Worm (Caenorhabditis elegans): ENCODE results near the gene W08A12.3.
A peak's percentile ranks its signal among the peaks of the same experiment; 100 is the strongest.

Gene W08A12.3

ce11 chrV:3703888-3704287 is 21.2 kb downstream of the W08A12.3 start (continued):
- TF ChIP-seq tlf-1 (GFP tag; optimal IDR thresholded peaks at IDR 0.05) (no peak), egrh-3 (GFP tag; IDR thresholded peaks at IDR 0.05) (peak; percentile 52; the same call in 1 of the 2 replicates), zfh-2 (GFP tag; conservative IDR thresholded peaks at IDR 0.05) (peak; percentile 81), rcor-1 (GFP tag; IDR thresholded peaks at IDR 0.05) (0 out of 2 replicates have a peak, but pooled peaks have one; percentile 27), tbp1 (GFP tag; optimal IDR thresholded peaks at IDR 0.05) (peak; percentile 14), bed-2 (GFP tag; IDR thresholded peaks at IDR 0.05) (no peak), sptf-2 (GFP tag; optimal IDR thresholded peaks at IDR 0.05) (no peak), pbrm-1 (GFP tag; IDR thresholded peaks at IDR 0.05) (peak; percentile 41; the same call in 1 of the 2 replicates), B0336.3 (GFP tag; IDR thresholded peaks at IDR 0.05) (peak; percentile 41; the same call in 1 of the 2 replicates), atf-7 (tag; optimal IDR thresholded peaks at IDR 0.05) (no peak), hmg-1.2 (GFP tag; IDR thresholded peaks at IDR 0.05) (peak; percentile 98), gei-17 (GFP tag; optimal IDR thresholded peaks at IDR 0.05) (peak; percentile 27), athp-1 (tag; optimal IDR thresholded peaks at IDR 0.05) (no peak), attf-3 (GFP tag; conservative IDR thresholded peaks at IDR 0.05) (0 out of 2 replicates have a peak, but pooled peaks have one; percentile 26), lin-54 (GFP tag; optimal IDR thresholded peaks at IDR 0.05) (peak; percentile 17), nhr-80 (tag; optimal IDR thresholded peaks at IDR 0.05) (peak; percentile 25), snpc-1.3 (tag; optimal IDR thresholded peaks at IDR 0.05; ENCODE audit: insufficient read depth) (no peak), attf-5 (GFP tag; optimal IDR thresholded peaks at IDR 0.05) (peak; percentile 40), lin-35 (GFP tag; optimal IDR thresholded peaks at IDR 0.05) (peak in 1 of 3 experiments; percentile 43), mxl-1 (tag; optimal IDR thresholded peaks at IDR 0.05) (no peak), mcd-1 (GFP tag; IDR thresholded peaks at IDR 0.05) (peak; percentile 49; the same call in 1 of the 2 replicates)

- TF ChIP-seq snpc-1.1 (tag; optimal IDR thresholded peaks at IDR 0.05; ENCODE audit: insufficient read depth) = no peak
- no peak for TF ChIP-seq ceh-27 (GFP tag; optimal IDR thresholded peaks at IDR 0.05)
- TF ChIP-seq nhr-179 (tag; optimal IDR thresholded peaks at IDR 0.05) = no peak
- no peak for TF ChIP-seq xnd-1 (tag; optimal IDR thresholded peaks at IDR 0.05)
- no peak for TF ChIP-seq F39B2.1 (GFP tag; IDR thresholded peaks at IDR 0.05)
- no peak for TF ChIP-seq somi-1 (GFP tag; optimal IDR thresholded peaks at IDR 0.05)
- no peak for TF ChIP-seq nhr-80 (tag; optimal IDR thresholded peaks at IDR 0.05)
- no peak for TF ChIP-seq C17E4.6 (GFP tag; IDR thresholded peaks at IDR 0.05)
- TF ChIP-seq ztf-26 (tag; optimal IDR thresholded peaks at IDR 0.05) = no peak
- TF ChIP-seq F10E7.11 (tag; optimal IDR thresholded peaks at IDR 0.05) = no peak
- no peak for TF ChIP-seq dpff-1 (tag; optimal IDR thresholded peaks at IDR 0.05)
- TF ChIP-seq F23B12.7 (tag; optimal IDR thresholded peaks at IDR 0.05; ENCODE audit: insufficient read depth) = no peak
- TF ChIP-seq F52B5.7 (tag; optimal IDR thresholded peaks at IDR 0.05) = no peak
- TF ChIP-seq F22D6.2 (tag; optimal IDR thresholded peaks at IDR 0.05) = no peak
- no peak for TF ChIP-seq madf-8 (GFP tag; conservative IDR thresholded peaks at IDR 0.05)
- no peak for TF ChIP-seq egrh-3 (GFP tag; IDR thresholded peaks at IDR 0.05)
- TF ChIP-seq ekl-4 (GFP tag; IDR thresholded peaks at IDR 0.05) = no peak
- no peak for TF ChIP-seq sdz-38 (tag; optimal IDR thresholded peaks at IDR 0.05)
- no peak for TF ChIP-seq snpc-1.3 (tag; optimal IDR thresholded peaks at IDR 0.05; ENCODE audit: insufficient read depth)
Observed at ce11 chrV:3704688-3705087, 22.0 kb downstream of the W08A12.3 start, which contains the start of gene lin-40. TSS of gene lin-40 (plus strand) at chrV:3704988.

- TF ChIP-seq gei-17 (GFP tag; optimal IDR thresholded peaks at IDR 0.05) = no peak
- 0 out of 2 replicates have a peak, but pooled peaks have one; percentile 10 for TF ChIP-seq zfh-2 (GFP tag; conservative IDR thresholded peaks at IDR 0.05)
- peak; percentile 64; the same call in 1 of the 2 replicates for TF ChIP-seq egrh-3 (GFP tag; IDR thresholded peaks at IDR 0.05)
- no peak for TF ChIP-seq ceh-58 (GFP tag; IDR thresholded peaks at IDR 0.05)
- 0 out of 2 replicates have a peak, but pooled peaks have one; percentile 27 for TF ChIP-seq nfyb-1 (GFP tag; IDR thresholded peaks at IDR 0.05)
Observed at ce11 chrV:3706167-3706566, 23.5 kb downstream of the W08A12.3 start.
